Fruit fly (Drosophila melanogaster) whole organism, embryonic: ENCODE results near the gene CG43294.

Experiments used
- Atf3 ChIP-seq: fragments of 200-800 bp; sonication (Bioruptor generic); optimal IDR thresholded peaks from 3 replicates; lab custom pipeline; 2016; ENCODE audit warnings: missing biosample characterization, missing genetic modification characterization
- Bgb ChIP-seq: fragments of 200-800 bp; sonication (Bioruptor generic); IDR thresholded peaks from 2 replicates; pipeline ENCODE4 v1.3.6; 2022; ENCODE audit warnings: missing biosample characterization, missing genetic modification characterization; ENCODE audit not compliant: partially characterized antibody
- CG10543 ChIP-seq: fragments of 200-800 bp; sonication (Bioruptor generic); optimal IDR thresholded peaks from 3 replicates; lab custom pipeline; 2017; ENCODE audit warnings: missing biosample characterization, mild to moderate bottlenecking, missing genetic modification characterization, moderate library complexity
- CG11504 ChIP-seq: fragments of 200-800 bp; sonication (Bioruptor generic); optimal IDR thresholded peaks from 3 replicates; lab custom pipeline; 2019; ENCODE audit warnings: missing biosample characterization, mild to moderate bottlenecking, missing genetic modification characterization, moderate library complexity
- CG12104 ChIP-seq: fragments of 200-800 bp; sonication (Bioruptor generic); optimal IDR thresholded peaks from 3 replicates; lab custom pipeline; 2016; ENCODE audit warnings: missing biosample characterization, missing genetic modification characterization
- CG12391 ChIP-seq: fragments of 200-800 bp; sonication (Bioruptor generic); optimal IDR thresholded peaks from 3 replicates; lab custom pipeline; 2018; ENCODE audit warnings: missing biosample characterization, mild to moderate bottlenecking, missing genetic modification characterization, moderate library complexity
- CG15601 ChIP-seq: fragments of 200-800 bp; sonication (Bioruptor generic); optimal IDR thresholded peaks from 3 replicates; lab custom pipeline; 2019; ENCODE audit warnings: missing biosample characterization, mild to moderate bottlenecking, missing genetic modification characterization, moderate library complexity
- CG1603 ChIP-seq: fragments of 200-800 bp; sonication (Bioruptor generic); optimal IDR thresholded peaks from 2 replicates; lab custom pipeline; 2019; ENCODE audit warnings: missing biosample characterization, mild to moderate bottlenecking, missing genetic modification characterization, moderate library complexity
- CG17359 ChIP-seq: fragments of 200-800 bp; sonication (Bioruptor generic); optimal IDR thresholded peaks from 3 replicates; lab custom pipeline; 2018; ENCODE audit warnings: missing biosample characterization, mild to moderate bottlenecking, missing genetic modification characterization, moderate library complexity
- CG32532 ChIP-seq: fragments of 200-800 bp; sonication (Bioruptor generic); IDR thresholded peaks from 2 replicates; pipeline ENCODE4 v1.3.6; 2022; ENCODE audit warnings: missing biosample characterization, missing genetic modification characterization
- CG42726 ChIP-seq: fragments of 200-800 bp; sonication (Bioruptor generic); IDR thresholded peaks from 2 replicates; pipeline ENCODE4 v1.3.6; 2022; ENCODE audit warnings: missing biosample characterization, missing genetic modification characterization; ENCODE audit not compliant: partially characterized antibody
- CG4404 ChIP-seq: fragments of 200-800 bp; sonication (Bioruptor generic); IDR thresholded peaks from 2 replicates; pipeline ENCODE4 v1.3.6; 2022; ENCODE audit warnings: missing biosample characterization, missing genetic modification characterization
- CG6689 ChIP-seq: fragments of 200-800 bp; sonication (Bioruptor generic); IDR thresholded peaks from 2 replicates; pipeline ENCODE4 v1.3.6; 2022; ENCODE audit warnings: missing biosample characterization, missing genetic modification characterization
- CG6791 ChIP-seq: fragments of 200-800 bp; sonication (Bioruptor generic); IDR thresholded peaks from 3 replicates; pipeline ENCODE4 v1.3.6; 2022; ENCODE audit warnings: missing biosample characterization, missing genetic modification characterization; ENCODE audit not compliant: partially characterized antibody
- CG8281 ChIP-seq: fragments of 200-800 bp; sonication (Bioruptor generic); optimal IDR thresholded peaks from 2 replicates; lab custom pipeline; 2018; ENCODE audit warnings: missing biosample characterization, mild to moderate bottlenecking, missing genetic modification characterization, moderate library complexity
- CTCF ChIP-seq: fragments of 200-800 bp; sonication (Bioruptor generic); optimal IDR thresholded peaks from 2 replicates; lab custom pipeline; 2017; ENCODE audit warnings: missing biosample characterization, mild to moderate bottlenecking, missing genetic modification characterization, moderate library complexity
- CoRest ChIP-seq: fragments of 200-800 bp; sonication (Bioruptor generic); optimal IDR thresholded peaks from 3 replicates; lab custom pipeline; 2018; ENCODE audit warnings: missing biosample characterization, mild to moderate bottlenecking, missing genetic modification characterization, moderate library complexity
- Dip3 ChIP-seq: fragments of 200-800 bp; sonication (Bioruptor generic); optimal IDR thresholded peaks from 3 replicates; lab custom pipeline; 2016; ENCODE audit warnings: missing biosample characterization, missing genetic modification characterization
- Eip74EF ChIP-seq, 2 experiments: fragments of 200-800 bp in 1 of 2; fragments of >200 bp in 1 of 2; sonication (Bioruptor generic) in 1 of 2; optimal IDR thresholded peaks; 2 replicates each; lab custom pipeline; 2017 to 2019; ENCODE audit warnings: missing biosample characterization in 2 of 2, missing genetic modification characterization in 2 of 2, mild to moderate bottlenecking in 1 of 2, moderate library complexity in 1 of 2
- GATAe ChIP-seq: fragments of 200-800 bp; sonication (Bioruptor generic); conservative IDR thresholded peaks from 2 replicates; pipeline ENCODE4 v1.3.6; 2022; ENCODE audit warnings: missing biosample characterization, missing genetic modification characterization
- HmgZ ChIP-seq: fragments of 200-800 bp; sonication (Bioruptor generic); optimal IDR thresholded peaks from 2 replicates; lab custom pipeline; 2018; ENCODE audit warnings: missing biosample characterization, mild to moderate bottlenecking, missing genetic modification characterization
- Hr3 ChIP-seq: fragments of 200-800 bp; sonication (Bioruptor generic); optimal IDR thresholded peaks from 3 replicates; lab custom pipeline; 2016; ENCODE audit warnings: missing biosample characterization, missing genetic modification characterization
- Hr78 ChIP-seq, 2 experiments: fragments of 200-800 bp in 1 of 2; fragments of >200 bp in 1 of 2; sonication (Bioruptor generic) in 1 of 2; optimal IDR thresholded peaks; 2 replicates each; lab custom pipeline; 2017 to 2019; ENCODE audit warnings: missing biosample characterization in 2 of 2, missing genetic modification characterization in 2 of 2, mild to moderate bottlenecking in 1 of 2, moderate library complexity in 1 of 2
- Lhr ChIP-seq: fragments of 200-800 bp; sonication (Bioruptor generic); optimal IDR thresholded peaks from 3 replicates; lab custom pipeline; 2017; ENCODE audit warnings: mild to moderate bottlenecking, missing biosample characterization, missing genetic modification reagents, missing genetic modification characterization
- Nf-YC ChIP-seq: fragments of 200-800 bp; optimal IDR thresholded peaks from 3 replicates; lab custom pipeline; 2019; ENCODE audit warnings: missing biosample characterization, mild to moderate bottlenecking, missing genetic modification characterization, moderate library complexity
- Poxn ChIP-seq: fragments of 200-800 bp; sonication (Bioruptor generic); IDR thresholded peaks from 2 replicates; pipeline ENCODE4 v1.3.6; 2022; ENCODE audit warnings: missing biosample characterization, missing genetic modification characterization
- Sox102F ChIP-seq: fragments of 200-800 bp; sonication (Bioruptor generic); optimal IDR thresholded peaks from 2 replicates; lab custom pipeline; 2018; ENCODE audit warnings: missing biosample characterization, mild to moderate bottlenecking, missing genetic modification characterization, moderate library complexity
- amos ChIP-seq: fragments of 200-800 bp; sonication (Bioruptor generic); IDR thresholded peaks from 2 replicates; pipeline ENCODE4 v1.3.6; 2022; ENCODE audit warnings: missing biosample characterization, missing genetic modification characterization; ENCODE audit not compliant: partially characterized antibody
- ap ChIP-seq: fragments of 200-800 bp; sonication (Bioruptor generic); IDR thresholded peaks from 2 replicates; pipeline ENCODE4 v1.3.6; 2022; ENCODE audit warnings: missing biosample characterization, missing genetic modification characterization
- bbx ChIP-seq: fragments of 200-800 bp; sonication (Bioruptor generic); IDR thresholded peaks from 2 replicates; pipeline ENCODE4 v1.3.6; 2022; ENCODE audit warnings: missing biosample characterization, missing genetic modification characterization; ENCODE audit not compliant: partially characterized antibody
- br ChIP-seq: fragments of >200 bp; optimal IDR thresholded peaks from 2 replicates; lab custom pipeline; 2017
- cad ChIP-seq: fragments of >200 bp; optimal IDR thresholded peaks from 2 replicates; lab custom pipeline; 2017; ENCODE audit warnings: missing biosample characterization, missing genetic modification characterization
- dan ChIP-seq: fragments of 200-800 bp; sonication (Bioruptor generic); IDR thresholded peaks from 2 replicates; pipeline ENCODE4 v1.3.6; 2022; ENCODE audit warnings: missing biosample characterization, missing genetic modification characterization
- danr ChIP-seq: fragments of 200-800 bp; sonication (Bioruptor generic); IDR thresholded peaks from 2 replicates; pipeline ENCODE4 v1.3.6; 2022; ENCODE audit warnings: missing biosample characterization, missing genetic modification characterization
- exex ChIP-seq: fragments of 200-800 bp; sonication (Bioruptor generic); optimal IDR thresholded peaks from 4 replicates; lab custom pipeline; 2018; ENCODE audit warnings: missing biosample characterization, mild to moderate bottlenecking, missing genetic modification characterization, moderate library complexity
- ftz-f1 ChIP-seq: fragments of 200-800 bp; sonication (Bioruptor generic); optimal IDR thresholded peaks from 2 replicates; lab custom pipeline; 2016; ENCODE audit warnings: missing biosample characterization, missing genetic modification characterization
- hb ChIP-seq: fragments of 200-800 bp; sonication (Bioruptor generic); IDR thresholded peaks from 3 replicates; pipeline ENCODE4 v1.3.6; 2022; ENCODE audit warnings: missing biosample characterization, missing genetic modification characterization; ENCODE audit not compliant: partially characterized antibody
- nmo ChIP-seq: fragments of 200-800 bp; sonication (Bioruptor generic); optimal IDR thresholded peaks from 2 replicates; lab custom pipeline; 2018; ENCODE audit warnings: missing biosample characterization, mild to moderate bottlenecking, missing genetic modification characterization, moderate library complexity
- pho ChIP-seq: fragments of 200-800 bp; sonication (Bioruptor generic); optimal IDR thresholded peaks from 2 replicates; lab custom pipeline; 2016; ENCODE audit warnings: missing biosample characterization, missing genetic modification characterization
- pita ChIP-seq: fragments of 200-800 bp; sonication (Bioruptor generic); optimal IDR thresholded peaks from 2 replicates; lab custom pipeline; 2017; ENCODE audit warnings: missing biosample characterization, mild to moderate bottlenecking, missing genetic modification characterization
- sens ChIP-seq: fragments of 200-800 bp; sonication (Bioruptor generic); peaks from one replicate; lab custom pipeline; 2016; ENCODE audit warnings: missing biosample characterization, missing genetic modification characterization
- stwl ChIP-seq: fragments of 200-800 bp; sonication (Bioruptor generic); optimal IDR thresholded peaks from 3 replicates; lab custom pipeline; 2018; ENCODE audit warnings: missing biosample characterization, mild to moderate bottlenecking, missing genetic modification characterization, moderate library complexity
- tup ChIP-seq: fragments of 200-800 bp; sonication (Bioruptor generic); optimal IDR thresholded peaks from 2 replicates; lab custom pipeline; 2016; ENCODE audit warnings: missing biosample characterization, mild to moderate bottlenecking, missing genetic modification characterization, moderate library complexity
- wdn ChIP-seq: fragments of 200-800 bp; sonication (Bioruptor generic); IDR thresholded peaks from 2 replicates; pipeline ENCODE4 v1.3.6; 2022; ENCODE audit warnings: missing biosample characterization, missing genetic modification characterization

CG43294 gene

DNA sequence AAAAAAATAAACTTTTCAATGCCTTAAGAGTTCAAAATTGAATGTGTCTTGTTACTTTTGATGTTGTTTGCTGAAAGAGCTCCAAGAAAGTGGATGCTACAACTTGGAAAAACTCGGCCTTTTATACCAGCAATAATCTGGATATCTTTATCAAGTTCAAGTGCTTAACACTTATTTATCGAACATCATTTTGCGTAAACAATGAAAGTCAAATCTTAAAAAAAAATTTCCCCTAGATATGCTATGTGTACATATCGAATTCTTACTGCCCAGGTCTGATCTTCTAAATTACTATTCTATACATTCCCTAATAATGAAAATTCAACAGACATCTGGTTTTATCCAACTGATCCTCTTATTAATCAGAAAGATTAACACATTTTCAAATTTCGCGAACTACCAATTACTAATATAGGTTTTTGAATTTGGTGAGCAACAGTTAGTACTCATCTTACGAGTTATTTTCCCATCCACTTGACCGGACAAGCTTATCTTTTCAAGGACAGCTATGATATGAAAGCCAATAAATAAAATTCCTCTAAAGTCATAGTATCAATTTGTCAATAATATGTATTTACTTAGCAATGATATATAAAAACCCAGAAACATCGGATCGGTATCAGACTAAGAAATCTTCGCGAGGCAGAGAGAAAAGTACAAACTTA, at the start of gene CG43294, which contains the start of gene CG11570:
Gene CG43294 (plus strand): TSS at position 615 of the 665 bp plus-strand sequence.
Gene CG11570 (minus strand): TSS at position 101 of the 665 bp plus-strand sequence.
- TF ChIP-seq GATAe (GFP tag; lab: Robert Waterston, UW) (no peak), ftz-f1 (GFP tag; lab: Kevin White, UChicago) (no peak), CG32532 (GFP tag; lab: Robert Waterston, UW) (no peak), CG11504 (tag; lab: Kevin White, UChicago) (no peak), CG17359 (tag; lab: Kevin White, UChicago) (no peak), CoRest (tag; lab: Kevin White, UChicago) (no peak), hb (GFP tag; lab: Robert Waterston, UW) (no peak), Hr78 (GFP tag; optimal IDR thresholded peaks at IDR 0.05; lab: Kevin White, UChicago) (no peak), pho (GFP tag; lab: Kevin White, UChicago) (no peak), wdn (GFP tag; lab: Robert Waterston, UW) (no peak), exex (tag; lab: Kevin White, UChicago) (no peak), CG12391 (no peak), CG4404 (GFP tag; lab: Robert Waterston, UW) (no peak), Sox102F (no peak), br (no peak), nmo (GFP tag; lab: Kevin White, UChicago) (no peak), tup (no peak), CG6791 (GFP tag; lab: Robert Waterston, UW) (no peak)

DNA sequence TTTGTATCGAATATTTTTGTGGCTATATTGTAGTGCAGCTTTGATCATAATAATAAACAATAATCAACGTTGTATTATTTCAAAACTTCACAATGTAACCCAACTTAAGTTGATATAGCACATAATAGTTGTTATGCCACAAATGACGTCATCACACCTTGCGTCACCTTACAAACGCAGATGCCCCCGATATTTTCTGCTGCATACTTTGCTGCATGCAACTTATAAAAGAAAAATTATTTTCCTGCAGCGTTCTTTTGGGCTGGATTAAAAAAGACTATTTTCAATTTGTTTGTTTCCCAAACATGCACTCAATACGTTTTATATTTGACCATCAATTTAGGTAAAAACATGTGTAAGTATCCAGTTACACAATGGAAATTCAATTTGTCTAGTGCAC, 39.9 kb upstream of the CG43294 start:
- TF ChIP-seq CG42726 (GFP tag; lab: Robert Waterston, UW) (0 out of 2 replicates have a peak, but pooled peaks have one; percentile 40), Nf-YC (no peak), Bgb (no peak), CG6689 (GFP tag; lab: Robert Waterston, UW) (peak; percentile 98), stwl (tag; lab: Kevin White, UChicago) (peak; percentile 62), CTCF (GFP tag; lab: Kevin White, UChicago) (peak; percentile 47), dan (no peak), pita (GFP tag; lab: Kevin White, UChicago) (peak; percentile 21), CG10543 (GFP tag; lab: Kevin White, UChicago) (no peak), Poxn (GFP tag; lab: Robert Waterston, UW) (no peak), ap (GFP tag; lab: Robert Waterston, UW) (no peak), cad (no peak), bbx (GFP tag; lab: Robert Waterston, UW) (no peak), amos (GFP tag; lab: Robert Waterston, UW) (peak; percentile 22), Atf3 (GFP tag; lab: Kevin White, UChicago) (peak; percentile 25), CG15601 (tag; lab: Kevin White, UChicago) (no peak), danr (GFP tag; lab: Robert Waterston, UW) (no peak), CG8281 (tag; lab: Kevin White, UChicago) (peak; percentile 39), Hr3 (GFP tag; lab: Kevin White, UChicago) (peak; percentile 94), sens (peak; percentile 62), CG1603 (tag; lab: Kevin White, UChicago) (peak; percentile 24), Lhr (peak; percentile 18), HmgZ (tag; lab: Kevin White, UChicago) (no peak), Eip74EF (GFP tag; optimal IDR thresholded peaks at IDR 0.05; lab: Kevin White, UChicago) (peak in 1 of 2 experiments; percentile 25), CG12104 (GFP tag; lab: Kevin White, UChicago) (no peak), Dip3 (GFP tag; lab: Kevin White, UChicago) (no peak)
